Worm (Caenorhabditis elegans): ENCODE data around the gene Y62F5A.9.

Y62F5A.9 gene

DNA sequence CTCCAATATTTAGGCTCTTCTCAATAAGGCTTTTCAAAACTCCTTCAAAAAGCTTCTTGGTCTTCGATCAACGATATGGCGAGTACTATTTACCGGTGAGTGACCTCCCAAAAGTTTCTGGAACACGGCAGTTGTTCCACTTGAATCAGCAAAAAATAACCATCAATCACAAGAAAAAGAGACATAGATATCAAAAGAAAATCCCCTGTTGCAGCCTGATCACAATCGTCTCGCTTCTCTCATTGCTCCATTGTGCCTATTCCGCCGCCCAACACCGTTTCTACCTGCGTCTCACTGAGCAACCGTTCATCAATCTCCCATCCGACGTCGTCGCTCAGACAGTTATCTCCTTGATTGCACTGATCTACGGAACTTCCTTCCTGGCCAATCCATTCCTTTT lies 41.9 kb downstream of the Y62F5A.9 start, which contains the start of gene emc-5:
Gene emc-5, plus strand, starts transcription at position 14 of the 400 bp plus-strand sequence.
- TF ChIP-seq ets-7 (tag; optimal IDR thresholded peaks at IDR 0.05) (no peak), flt-1 (GFP tag; IDR thresholded peaks at IDR 0.05) (no peak)

DNA sequence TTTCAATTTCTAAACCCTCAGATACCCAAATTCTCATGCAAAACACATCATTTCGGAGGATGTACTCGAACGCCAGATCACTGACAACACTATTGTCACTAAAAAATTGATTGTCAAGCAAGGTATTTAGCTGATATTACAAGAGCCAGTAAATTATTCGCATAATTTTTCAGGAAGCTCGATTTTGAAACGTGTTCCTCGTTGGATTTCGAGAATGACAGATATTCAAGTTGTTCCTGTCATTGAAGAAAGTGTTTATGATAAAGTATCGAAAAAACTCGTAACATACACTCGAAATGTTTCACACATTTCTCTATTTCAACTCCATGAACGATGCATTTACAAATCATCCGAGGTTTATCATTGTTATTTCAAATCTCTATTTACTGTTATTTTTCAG lies 42.8 kb downstream of the Y62F5A.9 start:
- no peak for TF ChIP-seq hnd-1 (tag; optimal IDR thresholded peaks at IDR 0.05)
- TF ChIP-seq hmg-4 (GFP tag; optimal IDR thresholded peaks at IDR 0.05), result no peak
- no peak for TF ChIP-seq aly-1 (tag; optimal IDR thresholded peaks at IDR 0.05)
- no peak for TF ChIP-seq pes-1 (GFP tag; IDR thresholded peaks at IDR 0.05)
- no peak for TF ChIP-seq flt-1 (GFP tag; IDR thresholded peaks at IDR 0.05)
- TF ChIP-seq tbx-37 (GFP tag; conservative IDR thresholded peaks at IDR 0.05), result no peak
- no peak for TF ChIP-seq B0310.2 (tag; optimal IDR thresholded peaks at IDR 0.05)
- TF ChIP-seq hmbx-1 (tag; optimal IDR thresholded peaks at IDR 0.05), result no peak

DNA sequence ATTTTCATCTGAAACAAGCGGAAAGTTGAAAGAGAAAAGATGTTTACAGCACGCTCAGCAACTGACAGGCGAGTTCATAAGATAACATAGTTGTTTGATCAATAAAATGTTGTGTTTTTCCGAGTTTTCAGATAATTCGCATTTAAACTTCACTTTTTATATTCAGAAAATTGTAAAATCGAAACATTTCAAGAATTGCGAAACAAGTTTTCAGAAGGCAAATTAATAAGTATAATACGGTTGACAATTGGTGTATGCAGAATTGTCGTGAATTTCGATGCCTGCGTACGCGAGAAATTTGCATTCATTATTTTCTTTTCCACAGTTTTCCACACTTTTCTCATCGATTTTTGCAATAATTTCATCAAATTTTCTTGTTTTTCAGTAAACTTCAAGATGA lies 43.3 kb downstream of the Y62F5A.9 start, which contains the start of the genes ooc-3 and B0334.4:
Gene ooc-3, minus strand, starts transcription at position 15 of the 400 bp plus-strand sequence.
Gene B0334.4, plus strand, starts transcription at position 386 of the 400 bp plus-strand sequence.
- TF ChIP-seq ets-7 (tag; optimal IDR thresholded peaks at IDR 0.05), result no peak
- TF ChIP-seq hmg-4 (GFP tag; optimal IDR thresholded peaks at IDR 0.05), result no peak
- no peak for TF ChIP-seq hmbx-1 (tag; optimal IDR thresholded peaks at IDR 0.05)
- no peak for TF ChIP-seq ceh-36 (tag; optimal IDR thresholded peaks at IDR 0.05)
- no peak for TF ChIP-seq sea-1 (GFP tag; conservative IDR thresholded peaks at IDR 0.05)
- no peak for TF ChIP-seq ama-1 (optimal IDR thresholded peaks at IDR 0.05)
- TF ChIP-seq flt-1 (GFP tag; IDR thresholded peaks at IDR 0.05), result no peak
- no peak for TF ChIP-seq tbx-37 (GFP tag; conservative IDR thresholded peaks at IDR 0.05)
- TF ChIP-seq scrt-1 (GFP tag; IDR thresholded peaks at IDR 0.05), result no peak
- TF ChIP-seq aly-1 (tag; optimal IDR thresholded peaks at IDR 0.05), result no peak
- no peak for TF ChIP-seq ceh-13 (GFP tag; optimal IDR thresholded peaks at IDR 0.05)
- TF ChIP-seq B0310.2 (tag; optimal IDR thresholded peaks at IDR 0.05), result no peak
- TF ChIP-seq pes-1 (GFP tag; IDR thresholded peaks at IDR 0.05), result no peak
- TF ChIP-seq hnd-1 (tag; optimal IDR thresholded peaks at IDR 0.05), result no peak
- TF ChIP-seq tra-4 (tag; optimal IDR thresholded peaks at IDR 0.05), result no peak

DNA sequence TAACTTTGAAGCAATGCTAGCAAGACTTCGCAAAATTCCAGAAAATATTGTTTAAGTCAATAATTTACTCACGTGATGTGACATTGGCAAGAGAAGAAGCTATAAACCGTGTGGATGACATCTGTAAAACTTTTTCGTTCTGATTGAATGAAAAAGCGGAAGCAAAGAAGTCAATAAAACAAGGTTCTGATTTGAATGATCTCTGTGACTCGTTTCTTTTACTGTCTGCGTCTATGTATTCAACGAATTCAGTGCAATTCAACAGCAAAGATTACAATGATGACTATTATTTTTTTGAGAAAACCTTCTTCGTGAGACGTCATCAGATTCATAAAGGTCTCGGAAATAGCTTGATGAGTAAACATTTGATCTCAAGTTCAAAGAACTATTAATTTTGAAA lies 45.8 kb downstream of the Y62F5A.9 start, which contains the start of gene hacl-1:
Gene hacl-1, minus strand, starts transcription at position 121 of the 400 bp plus-strand sequence.
- no peak for TF ChIP-seq ets-7 (tag; optimal IDR thresholded peaks at IDR 0.05)
- no peak for TF ChIP-seq scrt-1 (GFP tag; IDR thresholded peaks at IDR 0.05)
- no peak for TF ChIP-seq hnd-1 (tag; optimal IDR thresholded peaks at IDR 0.05)
- TF ChIP-seq tra-4 (tag; optimal IDR thresholded peaks at IDR 0.05), result no peak
- no peak for TF ChIP-seq ama-1 (optimal IDR thresholded peaks at IDR 0.05)
- no peak for TF ChIP-seq ceh-36 (tag; optimal IDR thresholded peaks at IDR 0.05)
- no peak for TF ChIP-seq pes-1 (GFP tag; IDR thresholded peaks at IDR 0.05)
- TF ChIP-seq tbx-37 (GFP tag; conservative IDR thresholded peaks at IDR 0.05), result no peak
- no peak for TF ChIP-seq flt-1 (GFP tag; IDR thresholded peaks at IDR 0.05)
- no peak for TF ChIP-seq F13C5.2 (tag; optimal IDR thresholded peaks at IDR 0.05)
- no peak for TF ChIP-seq tbx-11 (GFP tag; IDR thresholded peaks at IDR 0.05)
- no peak for TF ChIP-seq aly-1 (tag; optimal IDR thresholded peaks at IDR 0.05)
- no peak for TF ChIP-seq hmg-4 (GFP tag; optimal IDR thresholded peaks at IDR 0.05)
- no peak for TF ChIP-seq ceh-13 (GFP tag; optimal IDR thresholded peaks at IDR 0.05)
- no peak for TF ChIP-seq B0310.2 (tag; optimal IDR thresholded peaks at IDR 0.05)
- TF ChIP-seq hmbx-1 (tag; optimal IDR thresholded peaks at IDR 0.05), result no peak
- no peak for TF ChIP-seq sea-1 (GFP tag; conservative IDR thresholded peaks at IDR 0.05)

DNA sequence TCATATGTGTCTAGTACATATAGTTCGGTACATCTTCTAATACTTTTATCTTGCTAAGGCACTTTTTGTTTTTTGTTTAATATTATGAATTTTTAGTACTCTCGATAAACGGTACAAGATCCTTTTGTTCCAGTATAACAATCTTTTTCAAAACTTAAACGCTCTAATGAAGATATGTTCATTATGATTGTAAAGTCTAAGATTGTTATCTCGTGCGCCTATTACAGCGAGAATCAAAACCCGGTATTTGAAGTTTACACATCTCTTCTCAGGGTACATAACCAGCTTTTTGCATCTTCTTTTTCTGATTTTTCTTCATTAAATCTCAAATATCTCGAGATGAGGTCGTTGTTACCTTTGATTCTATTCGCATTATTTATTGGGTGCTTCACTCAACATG lies 50.6 kb downstream of the Y62F5A.9 start, which contains the start of gene B0334.13:
Gene B0334.13, plus strand, starts transcription at position 301 of the 400 bp plus-strand sequence.
- TF ChIP-seq hmg-4 (GFP tag; optimal IDR thresholded peaks at IDR 0.05), result no peak
- no peak for TF ChIP-seq tra-4 (tag; optimal IDR thresholded peaks at IDR 0.05)
- TF ChIP-seq F13C5.2 (tag; optimal IDR thresholded peaks at IDR 0.05), result no peak
- TF ChIP-seq sea-1 (GFP tag; conservative IDR thresholded peaks at IDR 0.05), result no peak
- TF ChIP-seq ama-1 (optimal IDR thresholded peaks at IDR 0.05), result no peak
- TF ChIP-seq tbx-37 (GFP tag; conservative IDR thresholded peaks at IDR 0.05), result no peak
- no peak for TF ChIP-seq ceh-36 (tag; optimal IDR thresholded peaks at IDR 0.05)
- TF ChIP-seq pes-1 (GFP tag; IDR thresholded peaks at IDR 0.05), result no peak
- TF ChIP-seq hmbx-1 (tag; optimal IDR thresholded peaks at IDR 0.05), result no peak
- no peak for TF ChIP-seq B0310.2 (tag; optimal IDR thresholded peaks at IDR 0.05)
- TF ChIP-seq scrt-1 (GFP tag; IDR thresholded peaks at IDR 0.05), result no peak
- TF ChIP-seq flt-1 (GFP tag; IDR thresholded peaks at IDR 0.05), result no peak
- no peak for TF ChIP-seq hnd-1 (tag; optimal IDR thresholded peaks at IDR 0.05)
- no peak for TF ChIP-seq ets-7 (tag; optimal IDR thresholded peaks at IDR 0.05)
- no peak for TF ChIP-seq aly-1 (tag; optimal IDR thresholded peaks at IDR 0.05)
- no peak for TF ChIP-seq ceh-13 (GFP tag; optimal IDR thresholded peaks at IDR 0.05)
- TF ChIP-seq tbx-11 (GFP tag; IDR thresholded peaks at IDR 0.05), result no peak

DNA sequence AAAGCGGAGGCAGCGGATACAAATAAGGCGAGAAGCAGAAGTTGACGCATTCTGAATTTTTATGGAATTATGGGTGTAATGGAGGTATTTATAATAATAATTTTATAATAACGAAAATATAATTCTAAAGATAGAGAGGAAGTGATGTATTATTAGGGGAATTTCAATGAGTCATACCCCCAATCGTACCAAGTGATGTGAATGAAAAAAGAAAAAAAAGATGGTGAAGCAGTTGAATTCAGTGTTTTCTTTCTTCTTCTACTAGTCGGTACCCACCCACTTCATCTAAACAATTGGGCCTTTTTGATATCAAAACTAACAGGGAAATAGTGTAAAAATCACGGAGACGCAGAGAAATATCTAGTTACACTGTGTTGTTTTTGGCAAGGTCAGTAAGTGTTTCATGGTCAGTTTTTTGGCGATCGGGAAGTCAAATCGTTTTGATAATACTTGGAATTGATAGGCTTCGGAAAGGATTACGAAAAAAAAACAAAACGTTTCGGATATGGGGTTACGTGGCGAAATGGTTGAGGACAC lies 51.9 kb downstream of the Y62F5A.9 start, which contains the start of gene ttr-18:
Gene ttr-18, minus strand, starts transcription at position 51 of the 537 bp plus-strand sequence.
- TF ChIP-seq ets-7 (tag; optimal IDR thresholded peaks at IDR 0.05), result no peak

DNA sequence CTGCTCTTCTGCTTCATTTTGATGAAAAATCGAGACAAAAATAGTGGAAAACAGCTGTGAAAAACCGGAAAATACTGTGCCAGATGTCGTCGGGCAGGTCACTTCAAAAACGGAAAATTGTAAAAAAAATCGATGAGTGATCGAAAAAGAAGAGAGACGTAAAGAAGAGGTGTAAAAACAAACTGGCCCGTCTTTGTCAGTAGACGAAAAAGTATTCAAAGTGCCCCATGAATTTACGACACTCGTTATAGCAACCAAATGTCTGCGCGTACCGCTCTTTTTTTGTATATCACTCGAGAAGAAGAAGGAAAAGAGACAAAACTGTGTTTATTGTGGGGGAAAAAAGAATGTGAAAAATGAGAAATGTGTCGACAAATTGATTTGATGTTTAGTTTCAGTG lies 53.4 kb downstream of the Y62F5A.9 start, which contains the start of gene twk-5:
Gene twk-5, minus strand, starts transcription at position 101 of the 400 bp plus-strand sequence.
- TF ChIP-seq hnd-1 (tag; optimal IDR thresholded peaks at IDR 0.05), result no peak
- TF ChIP-seq F13C5.2 (tag; optimal IDR thresholded peaks at IDR 0.05), result no peak
- TF ChIP-seq sea-1 (GFP tag; conservative IDR thresholded peaks at IDR 0.05), result no peak
- TF ChIP-seq B0310.2 (tag; optimal IDR thresholded peaks at IDR 0.05), result no peak
- TF ChIP-seq scrt-1 (GFP tag; IDR thresholded peaks at IDR 0.05), result no peak
- TF ChIP-seq flt-1 (GFP tag; IDR thresholded peaks at IDR 0.05), result no peak
- TF ChIP-seq ama-1 (optimal IDR thresholded peaks at IDR 0.05), result no peak
- no peak for TF ChIP-seq ceh-36 (tag; optimal IDR thresholded peaks at IDR 0.05)
- no peak for TF ChIP-seq hmbx-1 (tag; optimal IDR thresholded peaks at IDR 0.05)
- TF ChIP-seq tbx-37 (GFP tag; conservative IDR thresholded peaks at IDR 0.05), result no peak
- no peak for TF ChIP-seq ets-7 (tag; optimal IDR thresholded peaks at IDR 0.05)
